Worm (Caenorhabditis elegans) whole organism, L3 larva: Measurements from ENCODE around the gene rps-1.
A peak's percentile ranks its signal among the peaks of the same experiment; 100 is the strongest.

Source experiments
- R02D3.7 ChIP-seq: fragments of 150-350 bp; optimal IDR thresholded peaks from 2 replicates; lab custom pipeline; 2014; ENCODE audit warnings: missing biosample characterization, missing genetic modification characterization
- ZK546.5 ChIP-seq: sonication (generic microtip); optimal IDR thresholded peaks from 2 replicates; lab custom pipeline; 2017; ENCODE audit warnings: missing biosample characterization, missing genetic modification characterization
- aly-2 ChIP-seq: fragments of 150-350 bp; optimal IDR thresholded peaks from 2 replicates; lab custom pipeline; 2014; ENCODE audit warnings: missing biosample characterization, missing genetic modification characterization
- ama-1 ChIP-seq: fragments of 150-350 bp; optimal IDR thresholded peaks from 2 replicates; lab custom pipeline; 2018
- ceh-16 ChIP-seq: sonication (generic microtip); optimal IDR thresholded peaks from 2 replicates; lab custom pipeline; 2017; ENCODE audit warnings: missing biosample characterization, missing genetic modification characterization
- ceh-28 ChIP-seq: fragments of 150-350 bp; optimal IDR thresholded peaks from 2 replicates; lab custom pipeline; 2014; ENCODE audit warnings: missing biosample characterization, missing genetic modification reagents, missing genetic modification characterization
- daf-12 ChIP-seq: fragments of 150-350 bp; optimal IDR thresholded peaks from 2 replicates; lab custom pipeline; 2014; ENCODE audit warnings: missing biosample characterization, missing genetic modification reagents, missing genetic modification characterization
- egl-27 ChIP-seq: sonication (generic microtip); optimal IDR thresholded peaks from 4 replicates; lab custom pipeline; 2017; ENCODE audit warnings: missing biosample characterization, missing genetic modification reagents, missing genetic modification characterization
- egl-5 ChIP-seq: fragments of 150-350 bp; optimal IDR thresholded peaks from 2 replicates; lab custom pipeline; 2017; ENCODE audit warnings: missing biosample characterization, missing genetic modification reagents, missing genetic modification characterization, inconsistent platforms
- elt-1 ChIP-seq: fragments of 150-350 bp; optimal IDR thresholded peaks from 2 replicates; lab custom pipeline; 2014; ENCODE audit warnings: missing biosample characterization, missing genetic modification characterization
- elt-2 ChIP-seq: sonication (generic microtip); optimal IDR thresholded peaks from 2 replicates; lab custom pipeline; 2016; ENCODE audit warnings: missing genetic modification reagents, mild to moderate bottlenecking, missing genetic modification characterization, missing compliant biosample characterization
- eor-1 ChIP-seq, 2 experiments: fragments of 150-350 bp; optimal IDR thresholded peaks; 2 replicates each; lab custom pipeline; 2014 to 2018; ENCODE audit warnings: missing biosample characterization in 2 of 2, missing genetic modification characterization in 2 of 2
- fkh-10 ChIP-seq: sonication (generic microtip); optimal IDR thresholded peaks from 2 replicates; lab custom pipeline; 2017; ENCODE audit warnings: missing biosample characterization, missing genetic modification reagents, missing genetic modification characterization
- fos-1 ChIP-seq: fragments of 150-350 bp; optimal IDR thresholded peaks from 2 replicates; lab custom pipeline; 2014; ENCODE audit warnings: missing biosample characterization, missing genetic modification characterization
- hmg-11 ChIP-seq: sonication (generic microtip); optimal IDR thresholded peaks from 2 replicates; lab custom pipeline; 2016; ENCODE audit warnings: missing genetic modification characterization, missing compliant biosample characterization
- jun-1 ChIP-seq: fragments of 150-350 bp; optimal IDR thresholded peaks from 2 replicates; lab custom pipeline; 2014; ENCODE audit warnings: missing biosample characterization, missing genetic modification reagents, missing genetic modification characterization
- lin-15B ChIP-seq: fragments of 150-350 bp; optimal IDR thresholded peaks from 2 replicates; lab custom pipeline; 2014; ENCODE audit warnings: missing biosample characterization, missing genetic modification characterization
- lin-39 ChIP-seq: fragments of 150-350 bp; optimal IDR thresholded peaks from 2 replicates; lab custom pipeline; 2018; ENCODE audit warnings: missing biosample characterization, missing genetic modification reagents, missing genetic modification characterization
- lsy-12 ChIP-seq: sonication (generic microtip); optimal IDR thresholded peaks from 2 replicates; lab custom pipeline; 2016; ENCODE audit warnings: mild to moderate bottlenecking, missing genetic modification characterization, missing compliant biosample characterization
- mml-1 ChIP-seq: fragments of 150-350 bp; sonication (generic microtip); optimal IDR thresholded peaks from 3 replicates; lab custom pipeline; 2014; ENCODE audit warnings: missing biosample characterization, missing genetic modification characterization
- nfya-1 ChIP-seq: sonication (generic microtip); optimal IDR thresholded peaks from 2 replicates; lab custom pipeline; 2017; ENCODE audit warnings: missing genetic modification characterization, mild to moderate bottlenecking, missing compliant biosample characterization, antibody characterized with exemption, moderate library complexity; ENCODE audit not compliant: insufficient read depth
- nhr-11 ChIP-seq: fragments of 150-350 bp; optimal IDR thresholded peaks from 2 replicates; lab custom pipeline; 2014; ENCODE audit warnings: missing biosample characterization, missing genetic modification characterization
- nhr-12 ChIP-seq: fragments of 150-350 bp; optimal IDR thresholded peaks from 2 replicates; lab custom pipeline; 2014; ENCODE audit warnings: missing biosample characterization, missing genetic modification characterization
- nhr-23 ChIP-seq: fragments of 150-350 bp; optimal IDR thresholded peaks from 2 replicates; lab custom pipeline; 2014; ENCODE audit warnings: missing biosample characterization, missing genetic modification reagents, missing genetic modification characterization
- nhr-237 ChIP-seq: fragments of 150-350 bp; optimal IDR thresholded peaks from 2 replicates; lab custom pipeline; 2014; ENCODE audit warnings: missing biosample characterization, missing genetic modification characterization
- nhr-25 ChIP-seq: sonication (generic microtip); optimal IDR thresholded peaks from 2 replicates; lab custom pipeline; 2017; ENCODE audit warnings: missing biosample characterization, missing genetic modification characterization
- nhr-28 ChIP-seq: fragments of 150-350 bp; optimal IDR thresholded peaks from 2 replicates; lab custom pipeline; 2014; ENCODE audit warnings: missing biosample characterization, missing genetic modification characterization
- nhr-43 ChIP-seq: sonication (generic microtip); optimal IDR thresholded peaks from 2 replicates; lab custom pipeline; 2016; ENCODE audit warnings: mild to moderate bottlenecking, missing genetic modification characterization, missing compliant biosample characterization; ENCODE audit not compliant: poor library complexity, severe bottlenecking
- nhr-67 ChIP-seq: fragments of 150-350 bp; optimal IDR thresholded peaks from 2 replicates; lab custom pipeline; 2014; ENCODE audit warnings: missing biosample characterization, missing genetic modification characterization
- nhr-76 ChIP-seq: fragments of 150-350 bp; sonication (generic microtip); optimal IDR thresholded peaks from 5 replicates; lab custom pipeline; 2014; ENCODE audit warnings: missing biosample characterization, missing genetic modification characterization
- nhr-77 ChIP-seq: fragments of 150-350 bp; optimal IDR thresholded peaks from 2 replicates; lab custom pipeline; 2014; ENCODE audit warnings: missing biosample characterization, missing genetic modification characterization
- pha-4 ChIP-seq: fragments of 150-350 bp; optimal IDR thresholded peaks from 2 replicates; lab custom pipeline; 2014; ENCODE audit warnings: missing biosample characterization, missing genetic modification reagents, missing genetic modification characterization
- pqm-1 ChIP-seq: fragments of 150-350 bp; optimal IDR thresholded peaks from 2 replicates; lab custom pipeline; 2017; ENCODE audit warnings: missing biosample characterization, missing genetic modification characterization, inconsistent platforms
- sea-2 ChIP-seq: fragments of 150-350 bp; sonication (generic microtip); optimal IDR thresholded peaks from 4 replicates; lab custom pipeline; 2014; ENCODE audit warnings: missing biosample characterization, missing genetic modification reagents, missing genetic modification characterization
- skn-1 ChIP-seq: fragments of 150-350 bp; optimal IDR thresholded peaks from 2 replicates; lab custom pipeline; 2014; ENCODE audit warnings: missing biosample characterization, missing genetic modification characterization
- snpc-4 ChIP-seq: fragments of 150-350 bp; optimal IDR thresholded peaks from 2 replicates; lab custom pipeline; 2014; ENCODE audit warnings: missing biosample characterization, missing genetic modification characterization
- tbx-2 ChIP-seq: sonication (generic microtip); optimal IDR thresholded peaks from 2 replicates; lab custom pipeline; 2016; ENCODE audit warnings: mild to moderate bottlenecking, missing genetic modification characterization, missing compliant biosample characterization
- unc-39 ChIP-seq: sonication (generic microtip); optimal IDR thresholded peaks from 4 replicates; lab custom pipeline; 2017; ENCODE audit warnings: missing biosample characterization, missing genetic modification characterization
- unc-62 ChIP-seq: fragments of 150-350 bp; sonication (generic microtip); optimal IDR thresholded peaks from 4 replicates; lab custom pipeline; 2014; ENCODE audit warnings: missing biosample characterization, missing genetic modification reagents, missing genetic modification characterization
- ztf-11 ChIP-seq: fragments of 150-350 bp; optimal IDR thresholded peaks from 2 replicates; lab custom pipeline; 2014; ENCODE audit warnings: missing biosample characterization, missing genetic modification characterization
- ztf-4 ChIP-seq: fragments of 150-350 bp; optimal IDR thresholded peaks from 2 replicates; lab custom pipeline; 2014; ENCODE audit warnings: missing biosample characterization, missing genetic modification characterization

rps-1 gene

ce11 chrIII:4482986-4483385 lies 7.3 kb downstream of the rps-1 start:
- TF ChIP-seq egl-27 (tag; lab: Kevin White, UChicago) (no peak), ztf-11 (tag; lab: Kevin White, UChicago) (no peak), ceh-28 (tag; lab: Kevin White, UChicago) (no peak), ztf-4 (no peak), skn-1 (tag; lab: Kevin White, UChicago) (no peak), nhr-43 (no peak), egl-5 (tag; lab: Kevin White, UChicago) (no peak), snpc-4 (no peak), nfya-1 (tag; lab: Kevin White, UChicago) (no peak), pqm-1 (tag; lab: Kevin White, UChicago) (no peak), daf-12 (no peak), elt-1 (tag; lab: Kevin White, UChicago) (no peak), nhr-76 (tag; lab: Kevin White, UChicago) (no peak), fos-1 (tag; lab: Kevin White, UChicago) (no peak), nhr-28 (tag; lab: Kevin White, UChicago) (no peak), lin-15B (no peak)
- TF ChIP-seq, all 47 proteins: peak for 0

ce11 chrIII:4487271-4487670 lies 11.6 kb downstream of the rps-1 start:
- TF ChIP-seq ZK546.5 (no peak), nhr-77 (tag; lab: Kevin White, UChicago) (no peak), nhr-11 (tag; lab: Kevin White, UChicago) (peak; percentile 96), eor-1 (tag; optimal IDR thresholded peaks at IDR 0.05; lab: Kevin White, UChicago) (no peak), nfya-1 (tag; lab: Kevin White, UChicago) (no peak)

ce11 chrIII:4488892-4489409 lies 13.2 kb downstream of the rps-1 start, which contains the start of gene cpg-1:
Gene cpg-1, plus strand, starts transcription at chrIII:4489359.
- TF ChIP-seq nhr-77 (tag; lab: Kevin White, UChicago) (no peak), jun-1 (tag; lab: Kevin White, UChicago) (no peak), fkh-10 (GFP tag; lab: Kevin White, UChicago) (no peak), sea-2 (no peak), nhr-23 (no peak), lin-39 (tag; lab: Kevin White, UChicago) (no peak), pqm-1 (tag; lab: Kevin White, UChicago) (no peak), skn-1 (tag; lab: Kevin White, UChicago) (no peak), nhr-67 (tag; lab: Kevin White, UChicago) (no peak), nhr-25 (tag; lab: Kevin White, UChicago) (no peak), lin-15B (no peak), eor-1 (tag; optimal IDR thresholded peaks at IDR 0.05; lab: Kevin White, UChicago) (no peak), unc-39 (no peak), ama-1 (lab: Kevin White, UChicago) (no peak), ceh-28 (tag; lab: Kevin White, UChicago) (no peak), hmg-11 (no peak)

- no peak for TF ChIP-seq nhr-12 (tag; lab: Kevin White, UChicago)
- TF ChIP-seq hmg-11, result no peak
- TF ChIP-seq egl-5 (tag; lab: Kevin White, UChicago), result no peak
- no peak for TF ChIP-seq nhr-67 (tag; lab: Kevin White, UChicago)
- TF ChIP-seq nhr-28 (tag; lab: Kevin White, UChicago), result no peak
- no peak for TF ChIP-seq ZK546.5
- TF ChIP-seq nhr-43, result peak; percentile 62
- TF ChIP-seq sea-2, result no peak
- no peak for TF ChIP-seq R02D3.7 (tag; lab: Kevin White, UChicago)
- no peak for TF ChIP-seq tbx-2 (tag; lab: Kevin White, UChicago)
- TF ChIP-seq mml-1, result no peak
- no peak for TF ChIP-seq ceh-16 (tag; lab: Kevin White, UChicago)
- TF ChIP-seq unc-62 (GFP tag; lab: Kevin White, UChicago), result no peak
- peak; percentile 37 for TF ChIP-seq ama-1 (lab: Kevin White, UChicago)
- no peak for TF ChIP-seq snpc-4
- no peak for TF ChIP-seq egl-27 (tag; lab: Kevin White, UChicago)
- no peak for TF ChIP-seq nhr-11 (tag; lab: Kevin White, UChicago)
- TF ChIP-seq pha-4 (tag; lab: Kevin White, UChicago), result no peak
- TF ChIP-seq jun-1 (tag; lab: Kevin White, UChicago), result peak; percentile 53
- no peak for TF ChIP-seq skn-1 (tag; lab: Kevin White, UChicago)
- no peak for TF ChIP-seq nhr-77 (tag; lab: Kevin White, UChicago)
- no peak for TF ChIP-seq nhr-237
- peak; percentile 14 for TF ChIP-seq nhr-23
- no peak for TF ChIP-seq fkh-10 (GFP tag; lab: Kevin White, UChicago)
- TF ChIP-seq elt-2, result peak; percentile 18
- no peak for TF ChIP-seq lin-39 (tag; lab: Kevin White, UChicago)
- peak; percentile 39 for TF ChIP-seq lsy-12 (tag; lab: Kevin White, UChicago)
- peak; percentile 19 for TF ChIP-seq nfya-1 (tag; lab: Kevin White, UChicago)
- no peak for TF ChIP-seq ztf-11 (tag; lab: Kevin White, UChicago)
- peak; percentile 5 for TF ChIP-seq nhr-25 (tag; lab: Kevin White, UChicago)
- peak; percentile 64 for TF ChIP-seq ztf-4
- TF ChIP-seq aly-2 (tag; lab: Kevin White, UChicago), result peak; percentile 19
- no peak for TF ChIP-seq daf-12
Observed at ce11 chrIII:4491164-4492144, 15.7 kb downstream of the rps-1 start.
